Fruit fly (Drosophila melanogaster) whole organism, embryonic: ENCODE measurements around the gene pasi2.

ENCODE experiments used
- Abd-B ChIP-seq: fragments of 200-800 bp; sonication (Bioruptor generic); optimal IDR thresholded peaks from 2 replicates; lab custom pipeline; 2018; ENCODE audit warnings: missing biosample characterization, mild to moderate bottlenecking, missing genetic modification characterization, moderate library complexity
- B-H1 ChIP-seq: fragments of 200-800 bp; sonication (Bioruptor generic); IDR thresholded peaks from 3 replicates; pipeline ENCODE4 v1.3.6; 2022; ENCODE audit warnings: missing biosample characterization, missing genetic modification characterization
- Bgb ChIP-seq: fragments of 200-800 bp; sonication (Bioruptor generic); IDR thresholded peaks from 2 replicates; pipeline ENCODE4 v1.3.6; 2022; ENCODE audit warnings: missing biosample characterization, missing genetic modification characterization; ENCODE audit not compliant: partially characterized antibody
- CG11456 ChIP-seq: fragments of 200-800 bp; sonication (Bioruptor generic); IDR thresholded peaks from 3 replicates; pipeline ENCODE4 v1.3.6; 2022; ENCODE audit warnings: missing biosample characterization, missing genetic modification characterization
- CG12155 ChIP-seq: fragments of 200-800 bp; sonication (Bioruptor generic); optimal IDR thresholded peaks from 3 replicates; lab custom pipeline; 2016; ENCODE audit warnings: missing biosample characterization, missing genetic modification characterization
- CG14014 ChIP-seq: fragments of 200-800 bp; sonication (Bioruptor generic); IDR thresholded peaks from 2 replicates; pipeline ENCODE4 v1.3.6; 2022; ENCODE audit warnings: missing biosample characterization, missing genetic modification characterization
- CG14667 ChIP-seq: fragments of 200-800 bp; sonication (Bioruptor generic); IDR thresholded peaks from 2 replicates; pipeline ENCODE4 v1.3.6; 2022; ENCODE audit warnings: missing biosample characterization, missing genetic modification characterization
- CG1603 ChIP-seq: fragments of 200-800 bp; sonication (Bioruptor generic); optimal IDR thresholded peaks from 2 replicates; lab custom pipeline; 2019; ENCODE audit warnings: missing biosample characterization, mild to moderate bottlenecking, missing genetic modification characterization, moderate library complexity
- CG17385 ChIP-seq: fragments of 200-800 bp; sonication (Bioruptor generic); optimal IDR thresholded peaks from 3 replicates; lab custom pipeline; 2018; ENCODE audit warnings: missing biosample characterization, mild to moderate bottlenecking, missing genetic modification characterization
- CG2116 ChIP-seq: fragments of 200-800 bp; sonication (Bioruptor generic); optimal IDR thresholded peaks from 3 replicates; lab custom pipeline; 2018; ENCODE audit warnings: missing biosample characterization, mild to moderate bottlenecking, missing genetic modification characterization
- CG34224 ChIP-seq: fragments of 200-800 bp; sonication (Bioruptor generic); IDR thresholded peaks from 3 replicates; pipeline ENCODE4 v1.3.6; 2022; ENCODE audit warnings: missing biosample characterization, missing genetic modification characterization; ENCODE audit not compliant: partially characterized antibody
- CG34376 ChIP-seq: fragments of 200-800 bp; sonication (Bioruptor generic); optimal IDR thresholded peaks from 2 replicates; lab custom pipeline; 2018; ENCODE audit warnings: missing biosample characterization, mild to moderate bottlenecking, missing genetic modification characterization
- CG34422 ChIP-seq: fragments of 200-800 bp; sonication (Bioruptor generic); IDR thresholded peaks from 3 replicates; pipeline ENCODE4 v1.3.6; 2022; ENCODE audit warnings: missing biosample characterization, missing genetic modification characterization
- CG4282 ChIP-seq: fragments of 200-800 bp; sonication (Bioruptor generic); optimal IDR thresholded peaks from 2 replicates; lab custom pipeline; 2016; ENCODE audit warnings: missing biosample characterization, missing genetic modification characterization
- CG8388 ChIP-seq: fragments of 200-800 bp; sonication (Bioruptor generic); optimal IDR thresholded peaks from 2 replicates; lab custom pipeline; 2019; ENCODE audit warnings: missing biosample characterization, mild to moderate bottlenecking, missing genetic modification characterization, moderate library complexity
- CG9817 ChIP-seq: fragments of 200-800 bp; sonication (Bioruptor generic); optimal IDR thresholded peaks from 2 replicates; lab custom pipeline; 2018; ENCODE audit warnings: missing biosample characterization, mild to moderate bottlenecking, missing genetic modification characterization, moderate library complexity
- CHES-1-like ChIP-seq: fragments of 200-800 bp; sonication (Bioruptor generic); optimal IDR thresholded peaks from 2 replicates; lab custom pipeline; 2016; ENCODE audit warnings: missing biosample characterization, missing genetic modification characterization
- Dref ChIP-seq: fragments of 200-800 bp; sonication (Bioruptor generic); IDR thresholded peaks from 2 replicates; pipeline ENCODE4 v1.3.6; 2022; ENCODE audit warnings: missing biosample characterization, missing genetic modification characterization
- Fer3 ChIP-seq: fragments of 200-800 bp; sonication (Bioruptor generic); optimal IDR thresholded peaks from 2 replicates; lab custom pipeline; 2018; ENCODE audit warnings: missing biosample characterization, mild to moderate bottlenecking, missing genetic modification characterization, moderate library complexity
- Optix ChIP-seq: fragments of 200-800 bp; sonication (Bioruptor generic); IDR thresholded peaks from 3 replicates; pipeline ENCODE4 v1.3.6; 2022; ENCODE audit warnings: missing biosample characterization, missing genetic modification characterization
- Rfx ChIP-seq: fragments of 200-800 bp; sonication (Bioruptor generic); IDR thresholded peaks from 2 replicates; pipeline ENCODE4 v1.3.6; 2022; ENCODE audit warnings: missing biosample characterization, missing genetic modification characterization
- Scr ChIP-seq: fragments of 200-800 bp; sonication (Bioruptor generic); IDR thresholded peaks from 2 replicates; pipeline ENCODE4 v1.3.6; 2022; ENCODE audit warnings: missing biosample characterization, missing genetic modification characterization; ENCODE audit not compliant: partially characterized antibody
- Stat92E ChIP-seq, 3 experiments: fragments of >200 bp in 2 of 3; fragments of 200-800 bp in 1 of 3; sonication (Bioruptor generic) in 1 of 3; optimal IDR thresholded peaks; 2 replicates each; lab custom pipeline; 2017 to 2019; ENCODE audit warnings: missing biosample characterization in 3 of 3, missing genetic modification characterization in 3 of 3, mild to moderate bottlenecking in 1 of 3, moderate library complexity in 1 of 3
- Vsx1 ChIP-seq: fragments of 200-800 bp; sonication (Bioruptor generic); optimal IDR thresholded peaks from 2 replicates; lab custom pipeline; 2017; ENCODE audit warnings: missing biosample characterization, mild to moderate bottlenecking, missing genetic modification characterization, missing genetic modification reagents
- ara ChIP-seq: fragments of 200-800 bp; sonication (Bioruptor generic); IDR thresholded peaks from 2 replicates; pipeline ENCODE4 v1.3.6; 2022; ENCODE audit warnings: missing biosample characterization, missing genetic modification characterization
- bbx ChIP-seq: fragments of 200-800 bp; sonication (Bioruptor generic); IDR thresholded peaks from 2 replicates; pipeline ENCODE4 v1.3.6; 2022; ENCODE audit warnings: missing biosample characterization, missing genetic modification characterization; ENCODE audit not compliant: partially characterized antibody
- chm ChIP-seq: fragments of 200-800 bp; sonication (Bioruptor generic); IDR thresholded peaks from 2 replicates; pipeline ENCODE4 v1.3.6; 2022; ENCODE audit warnings: missing biosample characterization, missing genetic modification characterization
- ci ChIP-seq: fragments of 200-800 bp; sonication (Bioruptor generic); IDR thresholded peaks from 3 replicates; pipeline ENCODE4 v1.3.6; 2022; ENCODE audit warnings: missing biosample characterization, missing genetic modification characterization
- dpn ChIP-seq, 2 experiments: fragments of 200-800 bp; sonication (Bioruptor generic); optimal IDR thresholded peaks; 3 replicates each; lab custom pipeline; 2016; ENCODE audit warnings: missing biosample characterization in 2 of 2, missing genetic modification characterization in 2 of 2
- esg ChIP-seq: fragments of 200-800 bp; sonication (Bioruptor generic); conservative IDR thresholded peaks from 2 replicates; pipeline ENCODE4 v1.3.6; 2022; ENCODE audit warnings: missing biosample characterization, missing genetic modification characterization
- eve ChIP-seq, 2 experiments: fragments of >200 bp; optimal IDR thresholded peaks; 2 replicates each; lab custom pipeline; 2017; ENCODE audit warnings: missing biosample characterization in 2 of 2, missing genetic modification characterization in 2 of 2
- ewg ChIP-seq: fragments of 200-800 bp; sonication (Bioruptor generic); optimal IDR thresholded peaks from 3 replicates; lab custom pipeline; 2017; ENCODE audit warnings: mild to moderate bottlenecking, missing biosample characterization, missing genetic modification reagents, missing genetic modification characterization
- fd102C ChIP-seq: fragments of 200-800 bp; sonication (Bioruptor generic); optimal IDR thresholded peaks from 2 replicates; lab custom pipeline; 2018; ENCODE audit warnings: missing biosample characterization, mild to moderate bottlenecking, missing genetic modification characterization, moderate library complexity
- fd3F ChIP-seq: fragments of 200-800 bp; sonication (Bioruptor generic); optimal IDR thresholded peaks from 2 replicates; lab custom pipeline; 2018; ENCODE audit warnings: missing biosample characterization, mild to moderate bottlenecking, missing genetic modification characterization, moderate library complexity
- fd96Cb ChIP-seq: fragments of 200-800 bp; sonication (Bioruptor generic); optimal IDR thresholded peaks from 2 replicates; lab custom pipeline; 2018; ENCODE audit warnings: missing biosample characterization, mild to moderate bottlenecking, missing genetic modification characterization, moderate library complexity
- gcm2 ChIP-seq: fragments of 200-800 bp; sonication (Bioruptor generic); optimal IDR thresholded peaks from 2 replicates; lab custom pipeline; 2016; ENCODE audit warnings: missing biosample characterization, missing genetic modification characterization
- gt ChIP-seq: fragments of 200-800 bp; sonication (Bioruptor generic); IDR thresholded peaks from 2 replicates; pipeline ENCODE4 v1.3.6; 2022; ENCODE audit warnings: missing biosample characterization, missing genetic modification characterization
- h ChIP-seq: fragments of >200 bp; optimal IDR thresholded peaks from 2 replicates; lab custom pipeline; 2017
- kah ChIP-seq: fragments of 200-800 bp; sonication (Bioruptor generic); optimal IDR thresholded peaks from 2 replicates; lab custom pipeline; 2018; ENCODE audit warnings: missing biosample characterization, mild to moderate bottlenecking, missing genetic modification characterization
- kay ChIP-seq: fragments of 200-800 bp; sonication (Bioruptor generic); optimal IDR thresholded peaks from 2 replicates; lab custom pipeline; 2016; ENCODE audit warnings: missing biosample characterization, missing genetic modification characterization
- kni ChIP-seq: fragments of 200-800 bp; sonication (Bioruptor generic); optimal IDR thresholded peaks from 3 replicates; lab custom pipeline; 2017; ENCODE audit warnings: mild to moderate bottlenecking, missing biosample characterization, missing genetic modification reagents, missing genetic modification characterization
- lilli ChIP-seq: fragments of 200-800 bp; sonication (Bioruptor generic); optimal IDR thresholded peaks from 3 replicates; lab custom pipeline; 2016; ENCODE audit warnings: missing biosample characterization, missing genetic modification characterization
- pzg ChIP-seq: fragments of 200-800 bp; sonication (Bioruptor generic); optimal IDR thresholded peaks from 3 replicates; lab custom pipeline; 2018; ENCODE audit warnings: missing biosample characterization, mild to moderate bottlenecking, missing genetic modification characterization, moderate library complexity
- row ChIP-seq: fragments of 200-800 bp; sonication (Bioruptor generic); IDR thresholded peaks from 3 replicates; pipeline ENCODE4 v1.3.6; 2022; ENCODE audit warnings: missing biosample characterization, missing genetic modification characterization
- sd ChIP-seq: fragments of 200-800 bp; sonication (Bioruptor generic); optimal IDR thresholded peaks from 3 replicates; lab custom pipeline; 2018; ENCODE audit warnings: missing biosample characterization, mild to moderate bottlenecking, missing genetic modification characterization, moderate library complexity
- tgo ChIP-seq: fragments of 200-800 bp; sonication (Bioruptor generic); IDR thresholded peaks from 3 replicates; pipeline ENCODE4 v1.3.6; 2022; ENCODE audit warnings: missing biosample characterization, missing genetic modification characterization
- trem ChIP-seq: fragments of 200-800 bp; optimal IDR thresholded peaks from 3 replicates; lab custom pipeline; 2019; ENCODE audit warnings: missing biosample characterization, mild to moderate bottlenecking, missing genetic modification characterization, moderate library complexity
- vnd ChIP-seq: fragments of 200-800 bp; sonication (Bioruptor generic); IDR thresholded peaks from 3 replicates; pipeline ENCODE4 v1.3.6; 2022; ENCODE audit warnings: missing biosample characterization, missing genetic modification characterization; ENCODE audit not compliant: partially characterized antibody

pasi2 gene

dm6 chr3R:9334592-9335518, at the start of gene pasi2, which contains the start of gene Aduk (continued):
- TF ChIP-seq ewg (peak; percentile 38), B-H1 (no peak), CG8388 (GFP tag; lab: Kevin White, UChicago) (no peak), CG2116 (GFP tag; lab: Kevin White, UChicago) (peak; percentile 88), CG12155 (GFP tag; lab: Kevin White, UChicago) (no peak), CG34422 (GFP tag; lab: Robert Waterston, UW) (peak; percentile 6; the same call in 1 of the 3 replicates), esg (no peak), Abd-B (GFP tag; lab: Kevin White, UChicago) (no peak), Vsx1 (GFP tag; lab: Kevin White, UChicago) (peak; percentile 84), kni (GFP tag; lab: Kevin White, UChicago) (peak; percentile 48), CG11456 (GFP tag; lab: Robert Waterston, UW) (no peak), gcm2 (no peak), row (GFP tag; lab: Robert Waterston, UW) (peak; percentile 40; the same call in 2 of the 3 replicates), kay (GFP tag; lab: Kevin White, UChicago) (no peak), h (lab: Kevin White, UChicago) (no peak), fd3F (peak; percentile 12), Bgb (GFP tag; lab: Robert Waterston, UW) (peak; percentile 82), CG1603 (tag; lab: Kevin White, UChicago) (peak; percentile 76), ci (GFP tag; lab: Robert Waterston, UW) (no peak), gt (GFP tag; lab: Robert Waterston, UW) (no peak), Optix (no peak), bbx (GFP tag; lab: Robert Waterston, UW) (peak; percentile 75), CHES-1-like (peak; percentile 12), tgo (GFP tag; lab: Robert Waterston, UW) (no peak), chm (GFP tag; lab: Robert Waterston, UW) (0 out of 2 replicates have a peak, but pooled peaks have one; percentile 28), fd96Cb (tag; lab: Kevin White, UChicago) (no peak), CG34376 (GFP tag; lab: Kevin White, UChicago) (peak; percentile 51), CG17385 (GFP tag; lab: Kevin White, UChicago) (no peak), dpn (GFP tag; optimal IDR thresholded peaks at IDR 0.05; lab: Kevin White, UChicago) (no peak), kah (GFP tag; lab: Kevin White, UChicago) (peak; percentile 90), fd102C (GFP tag; lab: Kevin White, UChicago) (no peak), trem (tag; lab: Kevin White, UChicago) (peak; percentile 43), CG14014 (GFP tag; lab: Robert Waterston, UW) (peak; percentile 35; the same call in 1 of the 2 replicates), CG9817 (tag; lab: Kevin White, UChicago) (peak; percentile 3), pzg (peak; percentile 84), vnd (GFP tag; lab: Robert Waterston, UW) (peak; percentile 51; the same call in 2 of the 3 replicates), eve (GFP tag; optimal IDR thresholded peaks at IDR 0.05; lab: Kevin White, UChicago) (peak in 1 of 2 experiments; percentile 53), sd (tag; lab: Kevin White, UChicago) (peak; percentile 87), ara (no peak), Rfx (GFP tag; lab: Robert Waterston, UW) (0 out of 2 replicates have a peak, but pooled peaks have one; percentile 38), Scr (GFP tag; lab: Robert Waterston, UW) (peak; percentile 74), CG4282 (GFP tag; lab: Kevin White, UChicago) (no peak), Dref (peak; percentile 90), Fer3 (tag; lab: Kevin White, UChicago) (no peak), Stat92E (GFP tag; optimal IDR thresholded peaks at IDR 0.05; lab: Kevin White, UChicago) (peak in 1 of 3 experiments; percentile 36), CG14667 (GFP tag; lab: Robert Waterston, UW) (no peak), lilli (peak; percentile 3), CG34224 (GFP tag; lab: Robert Waterston, UW) (peak; percentile 76)
